Worm (Caenorhabditis elegans): ENCODE results near the gene clec-72.

Gene clec-72

DNA sequence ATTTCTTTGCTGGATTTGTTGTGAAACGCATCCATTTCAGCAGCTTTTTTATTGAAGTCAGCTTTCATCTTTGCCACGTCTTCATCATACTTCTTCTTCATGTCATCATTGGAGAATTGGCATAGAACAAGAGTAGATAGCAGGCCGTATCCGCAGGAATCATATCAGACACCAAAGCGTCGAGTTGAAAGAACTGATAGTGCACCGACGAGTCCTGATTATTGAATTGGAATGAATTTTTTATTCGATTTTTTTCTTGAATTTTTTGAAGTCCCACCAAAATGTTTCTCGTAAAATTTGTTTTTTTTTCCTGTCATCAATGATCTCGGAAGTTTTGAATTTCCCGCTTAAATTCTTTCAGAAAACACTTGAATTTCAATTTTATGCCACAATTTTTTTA lies 38.2 kb upstream of the clec-72 start, which contains the start of gene F56D6.11:
Gene F56D6.11 (minus strand): TSS at position 101 of the 400 bp plus-strand sequence.
- TF ChIP-seq mdl-1 (tag; optimal IDR thresholded peaks at IDR 0.05): no peak
- TF ChIP-seq saeg-2 (GFP tag; IDR thresholded peaks at IDR 0.05): no peak
- TF ChIP-seq lin-39 (tag; optimal IDR thresholded peaks at IDR 0.05): no peak
- no peak for TF ChIP-seq zip-11 (GFP tag; IDR thresholded peaks at IDR 0.05)
- TF ChIP-seq ceh-20 (GFP tag; IDR thresholded peaks at IDR 0.05): no peak
- no peak for TF ChIP-seq ctbp-1 (GFP tag; IDR thresholded peaks at IDR 0.05)
- no peak for TF ChIP-seq rbr-2 (tag; optimal IDR thresholded peaks at IDR 0.05)
- TF ChIP-seq zfp-2 (tag; optimal IDR thresholded peaks at IDR 0.05): no peak
- TF ChIP-seq ceh-32 (tag; optimal IDR thresholded peaks at IDR 0.05; ENCODE audit: poor library complexity): no peak
- no peak for TF ChIP-seq unc-39 (tag; optimal IDR thresholded peaks at IDR 0.05)
- no peak for TF ChIP-seq ceh-44 (GFP tag; IDR thresholded peaks at IDR 0.05)
- TF ChIP-seq F44E2.7 (GFP tag; IDR thresholded peaks at IDR 0.05): no peak
- TF ChIP-seq skn-1 (tag; optimal IDR thresholded peaks at IDR 0.05): no peak
- no peak for TF ChIP-seq aly-2 (tag; optimal IDR thresholded peaks at IDR 0.05)
- TF ChIP-seq F37D6.2 (tag; optimal IDR thresholded peaks at IDR 0.05): no peak
- TF ChIP-seq dpl-1 (GFP tag; optimal IDR thresholded peaks at IDR 0.05): no peak

DNA sequence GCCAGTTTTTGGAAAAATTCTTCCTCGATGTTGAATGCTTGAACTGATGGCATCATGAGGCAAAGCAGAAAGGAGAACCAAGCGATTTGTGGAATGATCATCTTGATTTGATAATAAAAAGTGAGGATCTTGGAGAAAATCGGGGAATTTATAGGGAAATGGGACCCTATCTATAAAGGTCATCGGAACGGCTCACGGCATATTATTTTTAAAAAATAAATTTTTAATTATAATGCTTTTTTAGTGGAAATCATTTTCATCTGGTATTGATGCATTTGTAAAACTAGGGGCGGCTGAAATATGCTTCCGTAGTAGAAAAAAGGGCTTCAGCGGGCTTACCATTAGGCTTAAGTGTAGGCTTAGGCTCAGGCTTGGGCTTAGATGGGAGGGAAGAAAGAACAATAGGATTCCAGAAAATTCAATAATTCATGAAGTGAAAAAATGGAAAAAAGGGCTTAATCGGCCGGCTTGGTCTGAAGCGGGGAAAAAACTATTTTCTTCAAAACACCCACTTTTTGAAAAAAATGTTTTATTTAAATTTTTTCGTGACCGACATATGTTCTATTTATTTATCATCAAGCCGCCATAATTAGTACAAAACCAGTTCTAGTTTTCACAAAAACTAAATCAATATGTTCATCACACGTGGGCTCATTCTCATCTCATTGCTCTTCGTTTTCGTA lies 37.0 kb upstream of the clec-72 start, which contains the start of the genes F56D6.22 and F56D6.12:
Gene F56D6.22 (minus strand): TSS at position 101 of the 683 bp plus-strand sequence.
Gene F56D6.12 (plus strand): TSS at position 633 of the 683 bp plus-strand sequence.
- TF ChIP-seq ama-1 (optimal IDR thresholded peaks at IDR 0.05) (no peak), dmd-8 (GFP tag; IDR thresholded peaks at IDR 0.05) (no peak), zip-11 (GFP tag; IDR thresholded peaks at IDR 0.05) (no peak), gei-8 (GFP tag; optimal IDR thresholded peaks at IDR 0.05) (no peak), nhr-48 (tag; optimal IDR thresholded peaks at IDR 0.05) (no peak), hlh-30 (tag; optimal IDR thresholded peaks at IDR 0.05; ENCODE audit: insufficient read depth) (no peak)

DNA sequence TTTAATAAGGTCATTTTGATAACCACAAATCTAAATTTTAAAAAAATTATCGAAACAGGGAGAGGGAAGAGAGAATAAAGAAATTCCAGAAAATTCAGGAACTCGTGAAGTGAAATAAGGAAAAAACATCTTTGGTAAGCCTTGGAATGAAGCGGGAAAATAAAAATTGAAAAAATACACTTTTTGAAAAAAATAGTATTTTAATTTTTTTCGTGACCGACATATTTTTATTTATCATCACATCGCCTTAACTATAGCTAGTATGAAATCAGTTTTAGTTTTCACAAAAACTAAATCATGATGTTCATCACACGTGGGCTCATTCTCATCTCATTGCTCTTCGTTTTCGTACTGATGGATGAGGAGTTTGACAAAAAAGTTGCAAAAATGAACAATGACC lies 35.5 kb upstream of the clec-72 start, which contains the start of gene F56D6.13:
Gene F56D6.13 (plus strand): TSS at position 301 of the 400 bp plus-strand sequence.
- TF ChIP-seq nhr-237 (tag; optimal IDR thresholded peaks at IDR 0.05) (no peak), nhr-25 (tag; optimal IDR thresholded peaks at IDR 0.05; ENCODE audit: borderline replicate concordance, insufficient read depth) (no peak), madf-5 (GFP tag; IDR thresholded peaks at IDR 0.05) (no peak), daf-12 (tag; optimal IDR thresholded peaks at IDR 0.05) (no peak), Y75B8A.6 (GFP tag; IDR thresholded peaks at IDR 0.05) (no peak), madf-9 (GFP tag; conservative IDR thresholded peaks at IDR 0.05) (no peak), set-16 (GFP tag; IDR thresholded peaks at IDR 0.05) (no peak), mxl-3 (GFP tag; optimal IDR thresholded peaks at IDR 0.05) (no peak), gei-8 (GFP tag; optimal IDR thresholded peaks at IDR 0.05) (no peak), lin-29 (GFP tag; IDR thresholded peaks at IDR 0.05) (no peak), lin-38 (GFP tag; IDR thresholded peaks at IDR 0.05) (no peak), lin-39 (tag; optimal IDR thresholded peaks at IDR 0.05) (no peak), daf-16 (GFP tag; optimal IDR thresholded peaks at IDR 0.05) (no peak), daf-16 (tag; optimal IDR thresholded peaks at IDR 0.05) (no peak), nhr-10 (tag; optimal IDR thresholded peaks at IDR 0.05) (no peak), zfp-3 (GFP tag; conservative IDR thresholded peaks at IDR 0.05) (no peak), Y48G9A.11 (GFP tag; IDR thresholded peaks at IDR 0.05) (no peak), ceh-44 (GFP tag; IDR thresholded peaks at IDR 0.05) (no peak), ces-1 (GFP tag; optimal IDR thresholded peaks at IDR 0.05) (no peak), R02D3.7 (tag; optimal IDR thresholded peaks at IDR 0.05) (no peak), hif-1 (tag; optimal IDR thresholded peaks at IDR 0.05) (no peak)
